Fruit fly (Drosophila melanogaster): Measurements from ENCODE around the gene ImpL2.

Gene ImpL2

DNA sequence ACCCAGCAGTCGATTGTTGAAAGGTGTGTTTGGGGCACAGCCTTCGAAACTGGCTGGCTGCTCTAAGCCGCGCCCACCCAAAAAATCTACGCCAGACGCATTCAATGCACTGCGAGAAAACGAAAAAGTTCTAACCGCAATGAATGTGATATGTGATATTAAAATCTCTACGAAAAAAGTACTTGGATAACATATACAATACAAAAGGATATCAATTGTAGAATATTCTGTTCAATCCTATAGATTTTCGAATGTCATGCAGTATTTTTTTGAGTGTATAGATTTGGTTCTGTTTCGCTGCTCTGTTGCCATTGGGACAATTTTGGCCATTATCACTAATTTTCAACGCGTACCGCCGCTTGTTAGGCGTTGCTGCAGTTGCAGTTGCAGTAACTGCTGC, 26.2 kb downstream of the ImpL2 start:
- TF ChIP-seq wdn (GFP tag; IDR thresholded peaks at IDR 0.05), result no peak
- 0 out of 2 replicates have a peak, but pooled peaks have one; percentile 35 for TF ChIP-seq Rx (GFP tag; IDR thresholded peaks at IDR 0.05)
- no peak for TF ChIP-seq prd (optimal IDR thresholded peaks at IDR 0.05)
- TF ChIP-seq prd (GFP tag; IDR thresholded peaks at IDR 0.05), result peak; percentile 68; the same call in 2 of the 3 replicates
- TF ChIP-seq CG4730 (GFP tag; IDR thresholded peaks at IDR 0.05), result 0 out of 2 replicates have a peak, but pooled peaks have one; percentile 18
- 0 out of 3 replicates have a peak, but pooled peaks have one; percentile 7 for TF ChIP-seq CG11695 (GFP tag; IDR thresholded peaks at IDR 0.05)
- no peak for TF ChIP-seq CG10366 (GFP tag; IDR thresholded peaks at IDR 0.05)
- peak; percentile 82 for TF ChIP-seq sens (GFP tag)
- peak; percentile 64 for TF ChIP-seq zfh1 (GFP tag; IDR thresholded peaks at IDR 0.05)
- no peak for TF ChIP-seq CG1832 (GFP tag; optimal IDR thresholded peaks at IDR 0.05)
- TF ChIP-seq CG31441 (GFP tag; IDR thresholded peaks at IDR 0.05), result peak; percentile 47
- TF ChIP-seq zen (tag; optimal IDR thresholded peaks at IDR 0.05), result peak; percentile 60
- peak; percentile 47 for TF ChIP-seq vvl (GFP tag; IDR thresholded peaks at IDR 0.05)
- peak; percentile 4 for TF ChIP-seq CG5245 (GFP tag; optimal IDR thresholded peaks at IDR 0.05)
- TF ChIP-seq Blimp-1 (GFP tag; optimal IDR thresholded peaks at IDR 0.05), result peak; percentile 58
- no peak for TF ChIP-seq hkb (optimal IDR thresholded peaks at IDR 0.05)
- TF ChIP-seq hkb (GFP tag; IDR thresholded peaks at IDR 0.05), result 0 out of 2 replicates have a peak, but pooled peaks have one; percentile 11
- peak; percentile 42 for TF ChIP-seq phol (tag; optimal IDR thresholded peaks at IDR 0.05)
- peak; percentile 34 for TF ChIP-seq CG17359 (tag; optimal IDR thresholded peaks at IDR 0.05)
- TF ChIP-seq CG10979 (tag; optimal IDR thresholded peaks at IDR 0.05), result peak; percentile 52
- no peak for TF ChIP-seq CG9437 (GFP tag; optimal IDR thresholded peaks at IDR 0.05)
- peak; percentile 44 for TF ChIP-seq CG17829 (tag; optimal IDR thresholded peaks at IDR 0.05)
- peak; percentile 58 for TF ChIP-seq ara (GFP tag; IDR thresholded peaks at IDR 0.05)
- no peak for TF ChIP-seq Sry-δ (GFP tag; optimal IDR thresholded peaks at IDR 0.05)
- peak; percentile 48 for TF ChIP-seq dmrt99B (tag; optimal IDR thresholded peaks at IDR 0.05)
- peak; percentile 74 for TF ChIP-seq Drgx (GFP tag; IDR thresholded peaks at IDR 0.05)
- no peak for TF ChIP-seq chif (GFP tag; optimal IDR thresholded peaks at IDR 0.05)
- TF ChIP-seq CG4404 (GFP tag; IDR thresholded peaks at IDR 0.05), result 0 out of 2 replicates have a peak, but pooled peaks have one; percentile 18
- no peak for TF ChIP-seq gem (tag; optimal IDR thresholded peaks at IDR 0.05)
- TF ChIP-seq tgo (GFP tag; IDR thresholded peaks at IDR 0.05), result 0 out of 3 replicates have a peak, but pooled peaks have one; percentile 26
- 0 out of 3 replicates have a peak, but pooled peaks have one; percentile 36 for TF ChIP-seq croc (GFP tag; conservative IDR thresholded peaks at IDR 0.05)
- peak; percentile 23 for TF ChIP-seq CG14710 (tag; optimal IDR thresholded peaks at IDR 0.05)
- TF ChIP-seq trem (tag; optimal IDR thresholded peaks at IDR 0.05), result peak; percentile 16
- peak; percentile 5 for TF ChIP-seq CG4424 (GFP tag; optimal IDR thresholded peaks at IDR 0.05)
- TF ChIP-seq dysf (GFP tag; IDR thresholded peaks at IDR 0.05), result 0 out of 3 replicates have a peak, but pooled peaks have one; percentile 26
- peak; percentile 35 for TF ChIP-seq tap (tag; optimal IDR thresholded peaks at IDR 0.05)
- peak; percentile 11 for TF ChIP-seq Six4 (GFP tag; optimal IDR thresholded peaks at IDR 0.05)
- peak; percentile 40 for TF ChIP-seq fd96Cb (tag; optimal IDR thresholded peaks at IDR 0.05)
- no peak for TF ChIP-seq ERR (GFP tag; optimal IDR thresholded peaks at IDR 0.05)
- TF ChIP-seq ase (GFP tag; IDR thresholded peaks at IDR 0.05), result peak; percentile 49; the same call in 1 of the 3 replicates
- TF ChIP-seq gcm2 (GFP tag; optimal IDR thresholded peaks at IDR 0.05), result no peak
- TF ChIP-seq stc (GFP tag; IDR thresholded peaks at IDR 0.05), result 0 out of 2 replicates have a peak, but pooled peaks have one; percentile 23
- TF ChIP-seq sob (GFP tag; IDR thresholded peaks at IDR 0.05), result peak; percentile 12; the same call in 1 of the 2 replicates
- peak; percentile 62 for TF ChIP-seq CG2712 (tag; optimal IDR thresholded peaks at IDR 0.05)
- peak; percentile 15 for TF ChIP-seq CG10267 (tag; optimal IDR thresholded peaks at IDR 0.05)
- TF ChIP-seq Dbx (GFP tag; IDR thresholded peaks at IDR 0.05), result no peak
- peak; percentile 23; the same call in 1 of the 2 replicates for TF ChIP-seq Ptx1 (GFP tag; IDR thresholded peaks at IDR 0.05)
- no peak for TF ChIP-seq CkIIα-i1 (GFP tag; IDR thresholded peaks at IDR 0.05)
- peak; percentile 20 for TF ChIP-seq CG15696 (tag; optimal IDR thresholded peaks at IDR 0.05)

Measured in whole organism, embryonic.